Fruit fly (Drosophila melanogaster): ENCODE measurements around the gene CG9123.
A peak's percentile ranks its signal among the peaks of the same experiment; 100 is the strongest.

CG9123 gene

DNA sequence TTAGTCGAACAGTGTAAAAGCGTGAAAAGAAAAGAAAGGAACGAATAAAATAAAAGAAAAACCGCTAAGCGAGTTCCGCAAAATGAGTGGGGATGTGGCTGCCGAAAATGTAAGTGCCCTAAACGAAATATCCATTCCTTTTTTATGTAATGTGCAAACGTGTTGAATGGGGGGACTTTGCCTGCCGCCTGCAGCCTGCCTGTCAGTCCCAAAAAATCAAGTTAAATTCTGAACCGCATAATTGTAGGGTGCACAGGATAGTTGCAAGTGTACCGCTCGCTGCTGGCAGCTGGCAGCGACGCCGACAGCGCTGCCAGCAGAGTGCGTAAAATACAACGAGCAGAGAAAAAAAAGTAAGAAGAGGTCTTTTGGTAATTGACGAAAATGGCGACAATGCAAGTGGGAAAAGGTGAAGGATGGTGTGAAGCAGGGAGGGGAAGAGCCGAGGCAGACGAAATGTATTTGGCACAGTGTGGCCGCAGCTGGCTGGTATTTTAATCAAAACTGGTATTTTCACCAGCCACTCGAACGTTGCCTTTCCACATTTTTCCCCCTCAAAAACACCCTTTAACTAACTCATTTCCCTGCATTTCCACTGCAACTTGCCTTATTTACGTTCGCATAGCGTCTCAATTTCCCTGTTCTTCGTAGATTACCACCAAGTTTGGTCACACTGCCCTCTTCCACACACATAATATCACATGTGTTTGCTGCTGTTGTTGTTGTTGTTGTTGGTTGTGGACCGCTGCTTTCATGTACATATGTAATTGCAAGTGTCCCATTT lies 22.0 kb downstream of the CG9123 start (continued):
- TF ChIP-seq lov (optimal IDR thresholded peaks at IDR 0.05) (no peak), lov (GFP tag; IDR thresholded peaks at IDR 0.05) (no peak), CG10267 (tag; optimal IDR thresholded peaks at IDR 0.05) (no peak), CG2678 (tag; optimal IDR thresholded peaks at IDR 0.05) (peak; percentile 11), trem (tag; optimal IDR thresholded peaks at IDR 0.05) (peak; percentile 25), amos (GFP tag; IDR thresholded peaks at IDR 0.05; ENCODE audit: partially characterized antibody) (peak; percentile 29; the same call in 1 of the 2 replicates), CG10543 (GFP tag; optimal IDR thresholded peaks at IDR 0.05) (peak; percentile 7), gfzf (GFP tag; optimal IDR thresholded peaks at IDR 0.05) (peak; percentile 84), CG12104 (GFP tag; optimal IDR thresholded peaks at IDR 0.05) (no peak), pfk (GFP tag; optimal IDR thresholded peaks at IDR 0.05) (no peak), CG15696 (tag; optimal IDR thresholded peaks at IDR 0.05) (no peak), CG10462 (GFP tag; optimal IDR thresholded peaks at IDR 0.05) (no peak), CG14710 (tag; optimal IDR thresholded peaks at IDR 0.05) (peak; percentile 12), HLH4C (GFP tag; IDR thresholded peaks at IDR 0.05; ENCODE audit: partially characterized antibody) (0 out of 3 replicates have a peak, but pooled peaks have one; percentile 26), CG32767 (GFP tag; IDR thresholded peaks at IDR 0.05) (peak; percentile 22; the same call in 1 of the 2 replicates), gce (GFP tag; IDR thresholded peaks at IDR 0.05) (0 out of 3 replicates have a peak, but pooled peaks have one; percentile 29), Oaz (GFP tag; IDR thresholded peaks at IDR 0.05) (no peak), CG3995 (GFP tag; optimal IDR thresholded peaks at IDR 0.05) (peak; percentile 77), Elba2 (GFP tag; optimal IDR thresholded peaks at IDR 0.05) (no peak), maf-S (GFP tag; optimal IDR thresholded peaks at IDR 0.05) (no peak), CG2116 (GFP tag; optimal IDR thresholded peaks at IDR 0.05) (peak; percentile 15), CG17186 (GFP tag; optimal IDR thresholded peaks at IDR 0.05) (peak; percentile 51), CG16813 (GFP tag; IDR thresholded peaks at IDR 0.05; ENCODE audit: partially characterized antibody) (0 out of 3 replicates have a peak, but pooled peaks have one; percentile 29), crol (GFP tag; IDR thresholded peaks at IDR 0.05) (peak; percentile 97), BEAF-32 (GFP tag; optimal IDR thresholded peaks at IDR 0.05) (peak; percentile 49), grau (tag; optimal IDR thresholded peaks at IDR 0.05) (peak; percentile 6), CG3847 (GFP tag; IDR thresholded peaks at IDR 0.05) (peak; percentile 34), CG10274 (GFP tag; optimal IDR thresholded peaks at IDR 0.05) (peak; percentile 88), chinmo (GFP tag; IDR thresholded peaks at IDR 0.05; ENCODE audit: partially characterized antibody) (peak; percentile 28; the same call in 1 of the 4 replicates), dmrt99B (tag; optimal IDR thresholded peaks at IDR 0.05) (peak; percentile 2), nerfin-1 (tag; optimal IDR thresholded peaks at IDR 0.05) (peak; percentile 35), CG17829 (tag; optimal IDR thresholded peaks at IDR 0.05) (peak; percentile 33), hbn (GFP tag; IDR thresholded peaks at IDR 0.05; ENCODE audit: partially characterized antibody) (0 out of 2 replicates have a peak, but pooled peaks have one; percentile 18), prd (optimal IDR thresholded peaks at IDR 0.05) (no peak), prd (GFP tag; IDR thresholded peaks at IDR 0.05) (no peak), CG13287 (GFP tag; IDR thresholded peaks at IDR 0.05; ENCODE audit: partially characterized antibody) (0 out of 2 replicates have a peak, but pooled peaks have one; percentile 9), abd-A (tag; optimal IDR thresholded peaks at IDR 0.05) (peak; percentile 6), Med (GFP tag) (peak; percentile 73), exex (tag; optimal IDR thresholded peaks at IDR 0.05) (peak; percentile 20), CG9797 (GFP tag; optimal IDR thresholded peaks at IDR 0.05) (peak; percentile 95)

All from whole organism, embryonic.